Fruit fly (Drosophila melanogaster) whole organism, prepupa: ENCODE results near the gene Stt3A.

ENCODE experiments used
- Blimp-1 ChIP-seq: fragments of 200-800 bp; sonication (Bioruptor generic); optimal IDR thresholded peaks from 3 replicates; lab custom pipeline; 2017; ENCODE audit warnings: missing biosample characterization, missing genetic modification characterization, mild to moderate bottlenecking, moderate library complexity, missing genetic modification reagents
- CG10669 ChIP-seq: fragments of 200-800 bp; sonication (Bioruptor generic); optimal IDR thresholded peaks from 3 replicates; lab custom pipeline; 2018; ENCODE audit warnings: missing biosample characterization, mild to moderate bottlenecking, missing genetic modification characterization, moderate library complexity
- CG11762 ChIP-seq: fragments of 200-800 bp; sonication (Bioruptor generic); optimal IDR thresholded peaks from 3 replicates; lab custom pipeline; 2016; ENCODE audit warnings: missing biosample characterization, missing genetic modification characterization; ENCODE audit not compliant: insufficient read depth
- CG15336 ChIP-seq: fragments of 200-800 bp; sonication (Bioruptor generic); IDR thresholded peaks from 2 replicates; pipeline ENCODE4 v1.3.6; 2022; ENCODE audit warnings: missing biosample characterization, missing genetic modification characterization
- CG16779 ChIP-seq: fragments of 200-800 bp; sonication (Bioruptor generic); optimal IDR thresholded peaks from 3 replicates; lab custom pipeline; 2017; ENCODE audit warnings: missing biosample characterization, mild to moderate bottlenecking, missing genetic modification characterization
- CG3032 ChIP-seq: fragments of 200-800 bp; optimal IDR thresholded peaks from 2 replicates; lab custom pipeline; 2019; ENCODE audit warnings: missing biosample characterization, mild to moderate bottlenecking, missing genetic modification characterization, moderate library complexity
- CG31627 ChIP-seq: fragments of 200-800 bp; sonication (Bioruptor generic); optimal IDR thresholded peaks from 3 replicates; lab custom pipeline; 2016; ENCODE audit warnings: missing biosample characterization, missing genetic modification characterization
- CG32006 ChIP-seq: fragments of 200-800 bp; sonication (Bioruptor generic); optimal IDR thresholded peaks from 3 replicates; lab custom pipeline; 2017; ENCODE audit warnings: missing biosample characterization, mild to moderate bottlenecking, missing genetic modification characterization
- CG34406 ChIP-seq: fragments of 200-800 bp; sonication (Bioruptor generic); optimal IDR thresholded peaks from 3 replicates; lab custom pipeline; 2016; ENCODE audit warnings: missing biosample characterization, missing genetic modification characterization
- CG3919 ChIP-seq: fragments of 200-800 bp; sonication (Bioruptor generic); optimal IDR thresholded peaks from 3 replicates; lab custom pipeline; 2016; ENCODE audit warnings: missing biosample characterization, missing genetic modification characterization
- CG6163 ChIP-seq: fragments of 200-800 bp; sonication (Bioruptor generic); IDR thresholded peaks from 3 replicates; pipeline ENCODE4 v1.3.6; 2022; ENCODE audit warnings: missing biosample characterization, missing genetic modification characterization
- CG6276 ChIP-seq: fragments of 200-800 bp; sonication (Bioruptor generic); optimal IDR thresholded peaks from 2 replicates; lab custom pipeline; 2017; ENCODE audit warnings: missing biosample characterization, mild to moderate bottlenecking, missing genetic modification characterization
- CG6792 ChIP-seq: fragments of 200-800 bp; sonication (Bioruptor generic); optimal IDR thresholded peaks from 3 replicates; lab custom pipeline; 2016; ENCODE audit warnings: missing biosample characterization, missing genetic modification characterization
- CG6808 ChIP-seq: fragments of 200-800 bp; sonication (Bioruptor generic); optimal IDR thresholded peaks from 3 replicates; lab custom pipeline; 2017; ENCODE audit warnings: missing biosample characterization, missing genetic modification characterization, mild to moderate bottlenecking, moderate library complexity, missing genetic modification reagents
- CG7368 ChIP-seq: fragments of 200-800 bp; sonication (Bioruptor generic); optimal IDR thresholded peaks from 3 replicates; lab custom pipeline; 2016; ENCODE audit warnings: missing biosample characterization, missing genetic modification characterization
- CG8319 ChIP-seq: fragments of 200-800 bp; sonication (Bioruptor generic); optimal IDR thresholded peaks from 3 replicates; lab custom pipeline; 2016; ENCODE audit warnings: missing biosample characterization, missing genetic modification characterization
- CG8632 ChIP-seq: fragments of 200-800 bp; sonication (Bioruptor generic); optimal IDR thresholded peaks from 3 replicates; lab custom pipeline; 2016; ENCODE audit warnings: missing biosample characterization, missing genetic modification characterization
- CG9139 ChIP-seq: fragments of 200-800 bp; sonication (Bioruptor generic); optimal IDR thresholded peaks from 3 replicates; lab custom pipeline; 2017; ENCODE audit warnings: missing biosample characterization, mild to moderate bottlenecking, missing genetic modification characterization
- Eip75B ChIP-seq: fragments of 200-800 bp; sonication (Bioruptor generic); optimal IDR thresholded peaks from 3 replicates; lab custom pipeline; 2016; ENCODE audit warnings: missing biosample characterization, missing genetic modification characterization
- Eip78C ChIP-seq: fragments of 200-800 bp; sonication (Bioruptor generic); peaks from one replicate; lab custom pipeline; 2016; ENCODE audit warnings: missing biosample characterization, missing genetic modification characterization
- Eip93F ChIP-seq: fragments of 200-800 bp; sonication (Bioruptor generic); optimal IDR thresholded peaks from 2 replicates; lab custom pipeline; 2016; ENCODE audit warnings: missing biosample characterization, mild to moderate bottlenecking, missing genetic modification characterization
- Ets21C ChIP-seq: fragments of 200-800 bp; sonication (Bioruptor generic); optimal IDR thresholded peaks from 3 replicates; lab custom pipeline; 2016; ENCODE audit warnings: missing biosample characterization, missing genetic modification characterization
- Ets96B ChIP-seq: fragments of 200-800 bp; optimal IDR thresholded peaks from 2 replicates; lab custom pipeline; 2019; ENCODE audit warnings: missing biosample characterization, mild to moderate bottlenecking, missing genetic modification characterization, moderate library complexity
- Gug ChIP-seq: fragments of 200-800 bp; sonication (Bioruptor generic); IDR thresholded peaks from 2 replicates; pipeline ENCODE4 v1.3.6; 2022; ENCODE audit warnings: missing biosample characterization, missing genetic modification characterization
- Hr39 ChIP-seq: fragments of 200-800 bp; sonication (Bioruptor generic); optimal IDR thresholded peaks from 2 replicates; lab custom pipeline; 2016; ENCODE audit warnings: missing biosample characterization, missing genetic modification characterization
- Hr4 ChIP-seq: fragments of 200-800 bp; sonication (Bioruptor generic); optimal IDR thresholded peaks from 3 replicates; lab custom pipeline; 2016; ENCODE audit warnings: missing biosample characterization, missing genetic modification characterization
- Lpt ChIP-seq: fragments of 200-800 bp; sonication (Bioruptor generic); optimal IDR thresholded peaks from 3 replicates; lab custom pipeline; 2016; ENCODE audit warnings: missing biosample characterization, missing genetic modification characterization
- Met ChIP-seq: fragments of 200-800 bp; sonication (Bioruptor generic); optimal IDR thresholded peaks from 3 replicates; lab custom pipeline; 2016; ENCODE audit warnings: missing biosample characterization, missing genetic modification characterization
- OdsH ChIP-seq: fragments of 200-800 bp; sonication (Bioruptor generic); optimal IDR thresholded peaks from 3 replicates; lab custom pipeline; 2016; ENCODE audit warnings: missing biosample characterization, missing genetic modification characterization
- Smox ChIP-seq: fragments of 200-800 bp; sonication (Bioruptor generic); optimal IDR thresholded peaks from 3 replicates; lab custom pipeline; 2016; ENCODE audit warnings: missing biosample characterization, missing genetic modification characterization
- Sox102F ChIP-seq: fragments of 200-800 bp; sonication (Bioruptor generic); optimal IDR thresholded peaks from 2 replicates; lab custom pipeline; 2016; ENCODE audit warnings: missing biosample characterization, mild to moderate bottlenecking, missing genetic modification characterization
- Sox14 ChIP-seq: fragments of 200-800 bp; sonication (Bioruptor generic); optimal IDR thresholded peaks from 3 replicates; lab custom pipeline; 2016; ENCODE audit warnings: missing biosample characterization, missing genetic modification characterization
- Sox15 ChIP-seq: fragments of 200-800 bp; sonication (Bioruptor generic); optimal IDR thresholded peaks from 3 replicates; lab custom pipeline; 2016; ENCODE audit warnings: missing biosample characterization, missing genetic modification characterization
- achi ChIP-seq: fragments of 200-800 bp; sonication (Bioruptor generic); optimal IDR thresholded peaks from 3 replicates; lab custom pipeline; 2016; ENCODE audit warnings: missing biosample characterization, missing genetic modification characterization
- acj6 ChIP-seq: fragments of 200-800 bp; sonication (Bioruptor generic); optimal IDR thresholded peaks from 3 replicates; lab custom pipeline; 2016; ENCODE audit warnings: missing biosample characterization, missing genetic modification characterization
- cyc ChIP-seq: fragments of 200-800 bp; sonication (Bioruptor generic); optimal IDR thresholded peaks from 3 replicates; lab custom pipeline; 2016; ENCODE audit warnings: missing biosample characterization, missing genetic modification characterization
- dsx ChIP-seq: fragments of 200-800 bp; optimal IDR thresholded peaks from 3 replicates; lab custom pipeline; 2019; ENCODE audit warnings: missing biosample characterization, mild to moderate bottlenecking, missing genetic modification characterization, moderate library complexity; ENCODE audit not compliant: poor library complexity, severe bottlenecking
- eg ChIP-seq: fragments of 200-800 bp; sonication (Bioruptor generic); IDR thresholded peaks from 3 replicates; pipeline ENCODE4 v1.3.6; 2022; ENCODE audit warnings: missing biosample characterization, missing genetic modification characterization
- esn ChIP-seq: fragments of 200-800 bp; sonication (Bioruptor generic); optimal IDR thresholded peaks from 2 replicates; lab custom pipeline; 2016; ENCODE audit warnings: missing biosample characterization, mild to moderate bottlenecking, missing genetic modification characterization, moderate library complexity
- fd59A ChIP-seq: fragments of 200-800 bp; sonication (Bioruptor generic); optimal IDR thresholded peaks from 2 replicates; lab custom pipeline; 2017; ENCODE audit warnings: missing biosample characterization, mild to moderate bottlenecking, missing genetic modification characterization, missing genetic modification reagents
- fd85E ChIP-seq: fragments of 200-800 bp; sonication (Bioruptor generic); optimal IDR thresholded peaks from 3 replicates; lab custom pipeline; 2016; ENCODE audit warnings: missing biosample characterization, missing genetic modification characterization
- lz ChIP-seq: fragments of 200-800 bp; sonication (Bioruptor generic); optimal IDR thresholded peaks from 3 replicates; lab custom pipeline; 2016; ENCODE audit warnings: missing biosample characterization, missing genetic modification characterization
- pdm3 ChIP-seq: fragments of 200-800 bp; sonication (Bioruptor generic); optimal IDR thresholded peaks from 3 replicates; lab custom pipeline; 2016; ENCODE audit warnings: missing biosample characterization, missing genetic modification characterization
- salr ChIP-seq, 2 experiments: fragments of 200-800 bp; sonication (Bioruptor generic); optimal IDR thresholded peaks; 3 replicates each; lab custom pipeline; 2016 to 2018; ENCODE audit warnings: missing biosample characterization in 2 of 2, missing genetic modification characterization in 2 of 2, mild to moderate bottlenecking in 1 of 2
- spab ChIP-seq: fragments of 200-800 bp; sonication (Bioruptor generic); optimal IDR thresholded peaks from 2 replicates; lab custom pipeline; 2017; ENCODE audit warnings: missing biosample characterization, mild to moderate bottlenecking, missing genetic modification characterization, missing genetic modification reagents
- ss ChIP-seq, 2 experiments: fragments of 200-800 bp; sonication (Bioruptor generic); optimal IDR thresholded peaks; 2 replicates in 1 of 2; 3 replicates in 1 of 2; lab custom pipeline; 2017 to 2018; ENCODE audit warnings: mild to moderate bottlenecking in 2 of 2, missing biosample characterization in 2 of 2, missing genetic modification characterization in 2 of 2, moderate library complexity in 1 of 2
- svp ChIP-seq: fragments of 200-800 bp; sonication (Bioruptor generic); peaks from one replicate; lab custom pipeline; 2016; ENCODE audit warnings: missing biosample characterization, missing genetic modification characterization
- topi ChIP-seq: fragments of 200-800 bp; sonication (Bioruptor generic); optimal IDR thresholded peaks from 3 replicates; lab custom pipeline; 2016; ENCODE audit warnings: missing biosample characterization, missing genetic modification characterization
- vri ChIP-seq: fragments of 200-800 bp; sonication (Bioruptor generic); optimal IDR thresholded peaks from 3 replicates; lab custom pipeline; 2016; ENCODE audit warnings: missing biosample characterization, mild to moderate bottlenecking, missing genetic modification characterization

Gene Stt3A

DNA sequence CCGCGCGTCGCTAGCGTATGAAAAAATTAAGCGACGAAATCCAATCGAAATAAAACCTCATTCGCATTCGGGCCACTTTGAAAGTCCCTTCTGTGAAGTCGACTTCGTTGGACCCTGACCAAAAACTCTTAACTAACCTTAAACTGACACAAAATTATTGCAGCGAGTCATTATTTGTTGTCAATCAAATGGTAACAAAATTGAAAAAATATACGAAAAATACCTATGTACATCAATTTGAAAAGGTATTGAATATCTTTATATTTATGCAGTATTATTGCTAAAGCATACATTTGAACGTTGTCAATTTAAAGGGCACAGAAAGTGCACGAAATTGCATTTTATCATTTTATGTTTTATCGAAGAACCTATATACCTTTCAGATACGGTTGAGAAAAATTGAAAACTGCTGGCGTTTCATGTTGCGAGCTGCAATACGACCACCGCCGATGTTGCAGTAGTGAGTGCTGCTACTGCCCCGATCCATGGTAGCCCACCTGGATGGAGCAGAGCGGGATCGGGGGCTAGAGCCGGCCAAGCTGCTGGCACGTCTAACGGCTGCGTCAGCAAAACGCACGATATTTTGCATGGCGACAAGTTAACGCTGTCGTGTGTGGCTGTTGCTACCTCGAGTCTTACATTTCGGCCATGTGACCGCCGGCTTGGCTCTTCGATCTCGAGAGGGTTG is 20.0 kb upstream of the Stt3A start (continued):
- peak; percentile 18 for TF ChIP-seq CG8319
- peak; percentile 36 for TF ChIP-seq Smox (GFP tag; lab: Kevin White, UChicago)
- TF ChIP-seq CG7368 (GFP tag; lab: Kevin White, UChicago), result peak; percentile 8
- no peak for TF ChIP-seq CG6808 (GFP tag; lab: Kevin White, UChicago)
- peak; percentile 68 for TF ChIP-seq CG6276
- TF ChIP-seq eg (GFP tag; lab: Robert Waterston, UW), result peak; percentile 46; the same call in 1 of the 3 replicates
- TF ChIP-seq CG11762 (GFP tag; lab: Kevin White, UChicago), result peak; percentile 20
- TF ChIP-seq CG3919 (GFP tag; lab: Kevin White, UChicago), result peak; percentile 53
- TF ChIP-seq Sox102F (GFP tag; lab: Kevin White, UChicago), result peak; percentile 57
- TF ChIP-seq Hr39 (GFP tag; lab: Kevin White, UChicago), result peak; percentile 67
- no peak for TF ChIP-seq CG9139
- TF ChIP-seq Sox14, result peak; percentile 60
- peak; percentile 67 for TF ChIP-seq pdm3 (GFP tag; lab: Kevin White, UChicago)
- TF ChIP-seq topi, result peak; percentile 47
- TF ChIP-seq CG10669 (GFP tag; lab: Kevin White, UChicago), result peak; percentile 47
- TF ChIP-seq CG8632 (GFP tag; lab: Kevin White, UChicago), result peak; percentile 47
- peak; percentile 93 for TF ChIP-seq Eip78C (GFP tag; lab: Kevin White, UChicago)
- no peak for TF ChIP-seq spab (GFP tag; lab: Kevin White, UChicago)
- TF ChIP-seq Blimp-1 (GFP tag; lab: Kevin White, UChicago), result no peak
- TF ChIP-seq fd59A (GFP tag; lab: Kevin White, UChicago), result peak; percentile 37
- TF ChIP-seq Eip93F (GFP tag; lab: Kevin White, UChicago), result no peak
- TF ChIP-seq CG15336, result peak; percentile 40; the same call in 1 of the 2 replicates
- TF ChIP-seq CG6163 (GFP tag; lab: Robert Waterston, UW), result peak; percentile 32; the same call in 1 of the 3 replicates
- TF ChIP-seq CG31627 (GFP tag; lab: Kevin White, UChicago), result peak; percentile 55
- peak; percentile 55 for TF ChIP-seq esn (GFP tag; lab: Kevin White, UChicago)
- peak; percentile 24 for TF ChIP-seq cyc
- TF ChIP-seq fd85E (GFP tag; lab: Kevin White, UChicago), result no peak
- TF ChIP-seq Lpt (GFP tag; lab: Kevin White, UChicago), result peak; percentile 23
- no peak for TF ChIP-seq dsx
- peak; percentile 42 for TF ChIP-seq CG3032 (tag; lab: Kevin White, UChicago)
- TF ChIP-seq CG32006, result peak; percentile 89
- peak; percentile 79 for TF ChIP-seq Hr4 (GFP tag; lab: Kevin White, UChicago)
- peak; percentile 56 for TF ChIP-seq acj6 (GFP tag; lab: Kevin White, UChicago)
- peak; percentile 17 for TF ChIP-seq Sox15 (GFP tag; lab: Kevin White, UChicago)
- peak; percentile 63 for TF ChIP-seq lz (GFP tag; lab: Kevin White, UChicago)

DNA sequence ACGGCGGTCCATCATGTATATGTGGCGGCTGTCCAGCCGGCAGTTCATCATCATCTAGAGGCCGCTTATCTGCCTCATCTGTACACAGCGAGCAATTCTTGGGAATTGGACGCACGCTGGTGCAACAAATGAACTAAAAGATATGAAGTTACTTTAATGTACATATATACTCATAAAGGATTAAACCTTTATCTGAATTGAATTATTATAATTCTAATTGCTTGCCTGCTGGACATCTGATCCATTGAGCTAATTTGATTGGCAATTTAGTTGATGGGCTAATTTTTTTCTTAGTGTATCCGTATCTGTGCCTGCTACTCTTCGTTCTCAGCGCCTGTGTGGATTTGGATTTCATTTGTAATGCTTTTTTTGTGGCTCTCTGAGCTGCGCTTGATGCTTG is 19.2 kb upstream of the Stt3A start:
- TF ChIP-seq CG6792 (GFP tag; lab: Kevin White, UChicago) (peak; percentile 86), vri (peak; percentile 75), CG32006 (peak; percentile 94), CG3919 (GFP tag; lab: Kevin White, UChicago) (peak; percentile 87), OdsH (GFP tag; lab: Kevin White, UChicago) (peak; percentile 88), Eip75B (GFP tag; lab: Kevin White, UChicago) (peak; percentile 89), CG11762 (GFP tag; lab: Kevin White, UChicago) (peak; percentile 82), Sox15 (GFP tag; lab: Kevin White, UChicago) (peak; percentile 62), Ets96B (tag; lab: Kevin White, UChicago) (peak; percentile 90), CG6163 (GFP tag; lab: Robert Waterston, UW) (peak; percentile 89), salr (GFP tag; optimal IDR thresholded peaks at IDR 0.05; lab: Kevin White, UChicago) (peak; percentile 72 to 75), CG34406 (GFP tag; lab: Kevin White, UChicago) (peak; percentile 82), Hr4 (GFP tag; lab: Kevin White, UChicago) (peak; percentile 89), acj6 (GFP tag; lab: Kevin White, UChicago) (peak; percentile 87), CG16779 (tag; lab: Kevin White, UChicago) (peak; percentile 81), ss (GFP tag; optimal IDR thresholded peaks at IDR 0.05; lab: Kevin White, UChicago) (peak; percentile 86 to 89), Met (GFP tag; lab: Kevin White, UChicago) (peak; percentile 85), topi (peak; percentile 88), eg (GFP tag; lab: Robert Waterston, UW) (peak; percentile 90), svp (peak; percentile 96), achi (GFP tag; lab: Kevin White, UChicago) (peak; percentile 86), CG31627 (GFP tag; lab: Kevin White, UChicago) (peak; percentile 80), Ets21C (GFP tag; lab: Kevin White, UChicago) (peak; percentile 68), Gug (GFP tag; lab: Robert Waterston, UW) (peak; percentile 86)
